Worm (Caenorhabditis elegans): ENCODE results near the gene C07G1.6.

The C07G1.6 gene

DNA sequence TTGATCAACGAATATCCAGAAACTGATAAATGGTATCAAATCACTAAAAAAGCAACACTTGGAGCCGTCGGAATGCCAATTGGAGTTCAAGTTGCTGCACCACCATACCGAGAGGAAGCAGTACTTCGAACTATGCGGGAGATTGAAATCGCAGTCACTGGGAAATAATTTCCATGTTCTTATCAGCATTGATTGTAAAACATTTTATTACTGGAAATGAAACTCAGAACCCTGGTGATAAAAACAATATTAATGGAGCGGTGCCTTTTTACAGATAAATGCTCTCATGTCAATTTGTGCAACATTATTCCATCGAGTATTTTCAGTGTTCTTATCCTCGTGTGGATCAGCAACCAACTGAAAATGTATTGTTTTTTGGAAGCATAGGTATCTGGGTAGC lies 48.4 kb downstream of the C07G1.6 start:
- no peak for TF ChIP-seq klf-2 (GFP tag; conservative IDR thresholded peaks at IDR 0.05)
- no peak for TF ChIP-seq flt-1 (GFP tag; IDR thresholded peaks at IDR 0.05)
- TF ChIP-seq ztf-23 (GFP tag; IDR thresholded peaks at IDR 0.05), result no peak

DNA sequence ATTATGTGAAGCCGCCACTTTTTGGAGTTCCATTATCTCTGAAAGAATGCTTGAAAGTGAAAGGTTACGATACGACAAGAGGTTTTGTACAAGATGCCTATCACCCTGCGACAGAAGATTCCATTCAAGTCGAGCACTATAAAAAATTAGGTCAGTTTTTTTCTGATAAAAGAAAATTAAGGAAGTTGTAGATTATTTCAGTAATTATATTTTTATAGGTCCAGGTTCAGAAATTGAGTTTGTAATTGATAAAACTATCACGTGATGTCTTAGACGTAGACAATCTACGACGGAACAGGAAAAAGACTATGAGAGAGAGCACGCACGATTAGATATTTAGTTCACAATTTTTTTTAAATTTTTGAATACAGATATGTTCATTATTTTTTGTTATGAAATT lies 50.2 kb downstream of the C07G1.6 start:
- no peak for TF ChIP-seq med-1 (GFP tag; optimal IDR thresholded peaks at IDR 0.05; ENCODE audit: insufficient read depth)
- no peak for TF ChIP-seq ref-1 (GFP tag; conservative IDR thresholded peaks at IDR 0.05)
- no peak for TF ChIP-seq ztf-29 (GFP tag; IDR thresholded peaks at IDR 0.05)

Measured in whole organism, midembryonic.